Fruit fly (Drosophila melanogaster): ENCODE data around the gene CG12237.

The CG12237 gene

dm6 chrX:19651757-19652419 is 9.2 kb upstream of the CG12237 start, which contains the start of the genes Ranbp21 and Elys:
Ranbp21 (minus strand) TSS chrX:19652269.
Elys (plus strand) TSS chrX:19652305.
- TF ChIP-seq Ets98B (GFP tag; IDR thresholded peaks at IDR 0.05) = no peak
- TF ChIP-seq gl (tag; optimal IDR thresholded peaks at IDR 0.05) = no peak
- no peak for TF ChIP-seq CG13204 (GFP tag; optimal IDR thresholded peaks at IDR 0.05)
- peak; percentile 39 for TF ChIP-seq CG15710 (tag; optimal IDR thresholded peaks at IDR 0.05)
- TF ChIP-seq CG4496 (GFP tag; IDR thresholded peaks at IDR 0.05) = peak; percentile 67
- no peak for TF ChIP-seq Pif1B (GFP tag; optimal IDR thresholded peaks at IDR 0.05)
- peak; percentile 57; the same call in 2 of the 3 replicates for TF ChIP-seq fd96Ca (GFP tag; IDR thresholded peaks at IDR 0.05)

dm6 chrX:19645873-19646541 is 3.3 kb upstream of the CG12237 start, which contains the start of gene Arp10:
Arp10 (minus strand) TSS chrX:19646176.
- 0 out of 2 replicates have a peak, but pooled peaks have one; percentile 23 for TF ChIP-seq Ets98B (GFP tag; IDR thresholded peaks at IDR 0.05)
- TF ChIP-seq rn (GFP tag; IDR thresholded peaks at IDR 0.05) = no peak
- no peak for TF ChIP-seq CG10348 (GFP tag; IDR thresholded peaks at IDR 0.05)
- peak; percentile 3 for TF ChIP-seq CG9948 (tag; optimal IDR thresholded peaks at IDR 0.05)

dm6 chrX:19640707-19641248 is 1.9 kb downstream of the CG12237 start:
- TF ChIP-seq CG12605 (GFP tag; IDR thresholded peaks at IDR 0.05) (no peak), CG4496 (GFP tag; IDR thresholded peaks at IDR 0.05) (peak; percentile 31; the same call in 1 of the 3 replicates)

- TF ChIP-seq CG14655 (GFP tag; optimal IDR thresholded peaks at IDR 0.05) (no peak), CG10348 (GFP tag; IDR thresholded peaks at IDR 0.05) (no peak), CG17806 (tag; optimal IDR thresholded peaks at IDR 0.05) (no peak), CG12605 (GFP tag; IDR thresholded peaks at IDR 0.05) (no peak), Snoo (tag; optimal IDR thresholded peaks at IDR 0.05) (no peak), Pif1A (GFP tag; optimal IDR thresholded peaks at IDR 0.05) (no peak), CG32121 (GFP tag; IDR thresholded peaks at IDR 0.05) (no peak), CG8301 (tag; optimal IDR thresholded peaks at IDR 0.05) (no peak), gl (tag; optimal IDR thresholded peaks at IDR 0.05) (no peak), Ets98B (GFP tag; IDR thresholded peaks at IDR 0.05) (no peak), CG8159 (tag; optimal IDR thresholded peaks at IDR 0.05) (no peak), EcR (GFP tag; optimal IDR thresholded peaks at IDR 0.05) (no peak), rn (GFP tag; IDR thresholded peaks at IDR 0.05) (no peak)
Measured at dm6 chrX:19638328-19638940, 4.2 kb downstream of the CG12237 start, which contains the start of gene Rcd-1. Rcd-1 (plus strand) TSS chrX:19638767.

- TF ChIP-seq CG14655 (GFP tag; optimal IDR thresholded peaks at IDR 0.05) = no peak
- 0 out of 3 replicates have a peak, but pooled peaks have one; percentile 24 for TF ChIP-seq CG4496 (GFP tag; IDR thresholded peaks at IDR 0.05)
- TF ChIP-seq CG17806 (tag; optimal IDR thresholded peaks at IDR 0.05) = no peak
- TF ChIP-seq CG32121 (GFP tag; IDR thresholded peaks at IDR 0.05) = peak; percentile 15; the same call in 1 of the 2 replicates
- TF ChIP-seq CG12605 (GFP tag; IDR thresholded peaks at IDR 0.05) = no peak
- TF ChIP-seq CG34367 (tag; optimal IDR thresholded peaks at IDR 0.05) = no peak
Measured at dm6 chrX:19637434-19638327, 5.0 kb downstream of the CG12237 start.

- TF ChIP-seq rn (GFP tag; IDR thresholded peaks at IDR 0.05) (no peak), CG9948 (tag; optimal IDR thresholded peaks at IDR 0.05) (no peak), Pif1B (GFP tag; optimal IDR thresholded peaks at IDR 0.05) (peak; percentile 3), CG15710 (tag; optimal IDR thresholded peaks at IDR 0.05) (no peak), Ets98B (GFP tag; IDR thresholded peaks at IDR 0.05) (peak; percentile 61), Snoo (tag; optimal IDR thresholded peaks at IDR 0.05) (no peak), D1 (tag; optimal IDR thresholded peaks at IDR 0.05) (no peak), CG8301 (tag; optimal IDR thresholded peaks at IDR 0.05) (no peak), CG8159 (tag; optimal IDR thresholded peaks at IDR 0.05) (no peak), CG10348 (GFP tag; IDR thresholded peaks at IDR 0.05) (no peak), Pif1A (GFP tag; optimal IDR thresholded peaks at IDR 0.05) (no peak), gl (tag; optimal IDR thresholded peaks at IDR 0.05) (no peak), CG14655 (GFP tag; optimal IDR thresholded peaks at IDR 0.05) (no peak), CG13204 (GFP tag; optimal IDR thresholded peaks at IDR 0.05) (peak; percentile 66), CG34367 (tag; optimal IDR thresholded peaks at IDR 0.05) (no peak), CG17806 (tag; optimal IDR thresholded peaks at IDR 0.05) (no peak), CG12605 (GFP tag; IDR thresholded peaks at IDR 0.05) (no peak), CG4496 (GFP tag; IDR thresholded peaks at IDR 0.05) (peak; percentile 67; the same call in 2 of the 3 replicates), EcR (GFP tag; optimal IDR thresholded peaks at IDR 0.05) (peak; percentile 49), fd96Ca (GFP tag; IDR thresholded peaks at IDR 0.05) (peak; percentile 39; the same call in 1 of the 3 replicates)
Measured at dm6 chrX:19637002-19637420, 5.7 kb downstream of the CG12237 start.
